Worm (Caenorhabditis elegans) whole organism, late embryonic: ENCODE measurements around the gene F26G1.10.

Experiments
- F13H6.1 ChIP-seq: sonication (generic microtip); optimal IDR thresholded peaks from 2 replicates; lab custom pipeline; 2016; ENCODE audit warnings: missing genetic modification characterization, missing compliant biosample characterization
- K02D7.2 ChIP-seq: sonication (generic microtip); optimal IDR thresholded peaks from 2 replicates; lab custom pipeline; 2017; ENCODE audit warnings: mild to moderate bottlenecking, missing genetic modification characterization, missing compliant biosample characterization
- K09A11.1 ChIP-seq: sonication (generic microtip); optimal IDR thresholded peaks from 2 replicates; lab custom pipeline; 2017; ENCODE audit warnings: antibody characterized with exemption, mild to moderate bottlenecking, missing genetic modification characterization, missing compliant biosample characterization; ENCODE audit not compliant: insufficient read depth
- T23F11.4 ChIP-seq: fragments of 200-800 bp; sonication (Bioruptor generic); optimal IDR thresholded peaks from 2 replicates; lab custom pipeline; 2018; ENCODE audit warnings: mild to moderate bottlenecking, missing genetic modification characterization, missing compliant biosample characterization
- ahr-1 ChIP-seq: sonication (generic microtip); optimal IDR thresholded peaks from 2 replicates; lab custom pipeline; 2016; ENCODE audit warnings: missing genetic modification characterization, missing compliant biosample characterization
- ama-1 ChIP-seq: fragments of 150-350 bp; optimal IDR thresholded peaks from 2 replicates; lab custom pipeline; 2014
- ceh-18 ChIP-seq: sonication (generic microtip); optimal IDR thresholded peaks from 2 replicates; lab custom pipeline; 2016; ENCODE audit warnings: missing genetic modification characterization, missing compliant biosample characterization
- ceh-22 ChIP-seq: sonication (generic microtip); optimal IDR thresholded peaks from 2 replicates; lab custom pipeline; 2017; ENCODE audit warnings: missing biosample characterization, missing genetic modification characterization
- ceh-31 ChIP-seq: sonication (generic microtip); optimal IDR thresholded peaks from 2 replicates; lab custom pipeline; 2016; ENCODE audit warnings: missing genetic modification characterization, missing compliant biosample characterization
- ceh-34 ChIP-seq: sonication (generic microtip); optimal IDR thresholded peaks from 2 replicates; lab custom pipeline; 2016; ENCODE audit warnings: mild to moderate bottlenecking, missing genetic modification characterization, missing compliant biosample characterization
- ceh-48 ChIP-seq: sonication (generic microtip); optimal IDR thresholded peaks from 2 replicates; lab custom pipeline; 2016; ENCODE audit warnings: missing genetic modification characterization, inconsistent platforms, missing compliant biosample characterization
- ceh-9 ChIP-seq: sonication (generic microtip); optimal IDR thresholded peaks from 2 replicates; lab custom pipeline; 2016; ENCODE audit warnings: mild to moderate bottlenecking, missing genetic modification characterization, inconsistent platforms, missing compliant biosample characterization
- che-1 ChIP-seq: sonication (generic microtip); optimal IDR thresholded peaks from 2 replicates; lab custom pipeline; 2016; ENCODE audit warnings: mild to moderate bottlenecking, missing genetic modification characterization, missing compliant biosample characterization
- dmd-4 ChIP-seq: sonication (generic microtip); optimal IDR thresholded peaks from 2 replicates; lab custom pipeline; 2016; ENCODE audit warnings: borderline replicate concordance, missing genetic modification characterization, missing compliant biosample characterization
- ets-4 ChIP-seq: sonication (generic microtip); optimal IDR thresholded peaks from 2 replicates; lab custom pipeline; 2016; ENCODE audit warnings: missing genetic modification characterization, missing compliant biosample characterization
- eyg-1 ChIP-seq: sonication (generic microtip); optimal IDR thresholded peaks from 2 replicates; lab custom pipeline; 2016; ENCODE audit warnings: missing genotype, missing genetic modification characterization, missing compliant biosample characterization
- gmeb-2 ChIP-seq: sonication (generic microtip); optimal IDR thresholded peaks from 2 replicates; lab custom pipeline; 2016; ENCODE audit warnings: missing genetic modification characterization, inconsistent platforms, missing compliant biosample characterization
- hlh-13 ChIP-seq: fragments of 200-800 bp; sonication (Bioruptor generic); optimal IDR thresholded peaks from 2 replicates; lab custom pipeline; 2018; ENCODE audit warnings: mild to moderate bottlenecking, missing genetic modification characterization, missing compliant biosample characterization
- hlh-15 ChIP-seq: sonication (generic microtip); optimal IDR thresholded peaks from 2 replicates; lab custom pipeline; 2016; ENCODE audit warnings: missing genetic modification characterization, missing compliant biosample characterization
- hlh-30 ChIP-seq: sonication (generic microtip); optimal IDR thresholded peaks from 2 replicates; lab custom pipeline; 2017; ENCODE audit warnings: antibody characterized with exemption, missing genetic modification characterization, missing compliant biosample characterization; ENCODE audit not compliant: insufficient read depth
- hlh-8 ChIP-seq: sonication (generic microtip); optimal IDR thresholded peaks from 2 replicates; lab custom pipeline; 2016; ENCODE audit warnings: missing genotype, missing genetic modification characterization, missing compliant biosample characterization
- madf-2 ChIP-seq: sonication (generic microtip); optimal IDR thresholded peaks from 2 replicates; lab custom pipeline; 2017; ENCODE audit warnings: missing genetic modification characterization, missing compliant biosample characterization
- nfya-1 ChIP-seq: sonication (generic microtip); optimal IDR thresholded peaks from 2 replicates; lab custom pipeline; 2017; ENCODE audit warnings: missing genetic modification characterization, mild to moderate bottlenecking, missing compliant biosample characterization, antibody characterized with exemption, moderate library complexity
- nhr-11 ChIP-seq: fragments of 150-350 bp; optimal IDR thresholded peaks from 2 replicates; lab custom pipeline; 2014; ENCODE audit warnings: missing biosample characterization, missing genetic modification characterization
- npax-4 ChIP-seq: sonication (generic microtip); optimal IDR thresholded peaks from 2 replicates; lab custom pipeline; 2016; ENCODE audit warnings: missing genetic modification characterization, missing compliant biosample characterization
- odd-2 ChIP-seq: sonication (generic microtip); optimal IDR thresholded peaks from 2 replicates; lab custom pipeline; 2017; ENCODE audit warnings: antibody characterized with exemption, mild to moderate bottlenecking, missing genetic modification characterization, missing compliant biosample characterization
- pat-9 ChIP-seq: fragments of 200-800 bp; sonication (Bioruptor generic); optimal IDR thresholded peaks from 2 replicates; lab custom pipeline; 2018; ENCODE audit warnings: mild to moderate bottlenecking, missing genetic modification characterization, moderate library complexity, missing compliant biosample characterization
- pha-2 ChIP-seq: sonication (generic microtip); optimal IDR thresholded peaks from 2 replicates; lab custom pipeline; 2017; ENCODE audit warnings: mild to moderate bottlenecking, missing genetic modification characterization, missing compliant biosample characterization
- pha-4 ChIP-seq: fragments of 150-350 bp; optimal IDR thresholded peaks from 2 replicates; lab custom pipeline; 2018; ENCODE audit warnings: missing biosample characterization, missing genetic modification reagents, missing genetic modification characterization
- pros-1 ChIP-seq: fragments of 150-350 bp; optimal IDR thresholded peaks from 2 replicates; lab custom pipeline; 2014; ENCODE audit warnings: missing biosample characterization, missing genetic modification reagents, missing genetic modification characterization
- rnt-1 ChIP-seq: sonication (generic microtip); optimal IDR thresholded peaks from 2 replicates; lab custom pipeline; 2016; ENCODE audit warnings: missing genetic modification characterization, missing compliant biosample characterization
- syd-9 ChIP-seq: sonication (generic microtip); optimal IDR thresholded peaks from 2 replicates; lab custom pipeline; 2016; ENCODE audit warnings: mild to moderate bottlenecking, missing genetic modification characterization, moderate library complexity, missing compliant biosample characterization
- tbx-7 ChIP-seq: sonication (generic microtip); optimal IDR thresholded peaks from 2 replicates; lab custom pipeline; 2016; ENCODE audit warnings: missing genotype, missing genetic modification characterization, missing compliant biosample characterization
- ttx-3 ChIP-seq: sonication (generic microtip); optimal IDR thresholded peaks from 2 replicates; lab custom pipeline; 2016; ENCODE audit warnings: missing genetic modification reagents, missing genetic modification characterization, missing compliant biosample characterization
- unc-86 ChIP-seq: sonication (generic microtip); optimal IDR thresholded peaks from 2 replicates; lab custom pipeline; 2016; ENCODE audit warnings: missing genetic modification characterization, missing compliant biosample characterization

The F26G1.10 gene

ce11 chrII:4759835-4760234 is 14.3 kb upstream of the F26G1.10 start:
- no peak for TF ChIP-seq hlh-15 (tag; lab: Kevin White, UChicago)
- no peak for TF ChIP-seq hlh-8 (tag; lab: Kevin White, UChicago)
- no peak for TF ChIP-seq pros-1 (tag; lab: Kevin White, UChicago)
- no peak for TF ChIP-seq dmd-4 (tag; lab: Kevin White, UChicago)
- no peak for TF ChIP-seq tbx-7 (tag; lab: Kevin White, UChicago)
- TF ChIP-seq nhr-11 (tag; lab: Kevin White, UChicago), result no peak

- TF ChIP-seq eyg-1 (tag; lab: Kevin White, UChicago) (no peak), unc-86 (tag; lab: Kevin White, UChicago) (no peak), ahr-1 (tag; lab: Kevin White, UChicago) (no peak), nhr-11 (tag; lab: Kevin White, UChicago) (no peak)
Observed at ce11 chrII:4761020-4761419, 13.2 kb upstream of the F26G1.10 start.

ce11 chrII:4762574-4763285 is 11.5 kb upstream of the F26G1.10 start, which contains the start of gene F26G1.2:
Gene F26G1.2, plus strand, starts transcription at chrII:4763081.
- TF ChIP-seq hlh-13 (GFP tag; lab: Kevin White, UChicago) (no peak), che-1 (no peak), ama-1 (lab: Kevin White, UChicago) (no peak), ceh-18 (tag; lab: Kevin White, UChicago) (no peak), pha-2 (tag; lab: Kevin White, UChicago) (no peak), nhr-11 (tag; lab: Kevin White, UChicago) (no peak), unc-86 (tag; lab: Kevin White, UChicago) (no peak), ceh-31 (tag; lab: Kevin White, UChicago) (no peak)

- no peak for TF ChIP-seq T23F11.4 (GFP tag; lab: Kevin White, UChicago)
- no peak for TF ChIP-seq pha-2 (tag; lab: Kevin White, UChicago)
Observed at ce11 chrII:4766284-4766683, 7.9 kb upstream of the F26G1.10 start, which contains the start of gene ttm-2. Gene ttm-2, minus strand, starts transcription at chrII:4766384.

ce11 chrII:4767612-4768011 is 6.6 kb upstream of the F26G1.10 start:
- no peak for TF ChIP-seq ets-4 (tag; lab: Kevin White, UChicago)
- no peak for TF ChIP-seq rnt-1 (tag; lab: Kevin White, UChicago)
- no peak for TF ChIP-seq npax-4 (tag; lab: Kevin White, UChicago)
- TF ChIP-seq ceh-22 (tag; lab: Kevin White, UChicago), result no peak
- no peak for TF ChIP-seq ceh-18 (tag; lab: Kevin White, UChicago)
- no peak for TF ChIP-seq ceh-9
- TF ChIP-seq hlh-30 (tag; lab: Kevin White, UChicago), result no peak
- no peak for TF ChIP-seq gmeb-2 (tag; lab: Kevin White, UChicago)
- no peak for TF ChIP-seq pros-1 (tag; lab: Kevin White, UChicago)
- no peak for TF ChIP-seq madf-2 (tag; lab: Kevin White, UChicago)

- TF ChIP-seq K02D7.2 (tag; lab: Kevin White, UChicago) (no peak), ets-4 (tag; lab: Kevin White, UChicago) (no peak), hlh-8 (tag; lab: Kevin White, UChicago) (no peak), ceh-34 (no peak), pha-4 (no peak), nfya-1 (tag; lab: Kevin White, UChicago) (no peak), syd-9 (tag; lab: Kevin White, UChicago) (no peak), nhr-11 (tag; lab: Kevin White, UChicago) (no peak), odd-2 (tag; lab: Kevin White, UChicago) (no peak), K09A11.1 (tag; lab: Kevin White, UChicago) (no peak), F13H6.1 (tag; lab: Kevin White, UChicago) (no peak), ttx-3 (tag; lab: Kevin White, UChicago) (no peak), ceh-48 (tag; lab: Kevin White, UChicago) (no peak), pat-9 (no peak)
- TF ChIP-seq, all 69 proteins: peak for 0
Observed at ce11 chrII:4769096-4769495, 5.1 kb upstream of the F26G1.10 start.
